Fruit fly (Drosophila melanogaster) whole organism, embryonic: ENCODE measurements around the gene CG18135.

Experiments used
- BtbVII ChIP-seq: fragments of 200-800 bp; sonication (Bioruptor generic); optimal IDR thresholded peaks from 3 replicates; lab custom pipeline; 2017; ENCODE audit warnings: missing biosample characterization, mild to moderate bottlenecking, missing genetic modification characterization
- C15 ChIP-seq: fragments of 200-800 bp; sonication (Bioruptor generic); IDR thresholded peaks from 3 replicates; pipeline ENCODE4 v1.3.6; 2022; ENCODE audit warnings: missing biosample characterization, missing genetic modification characterization
- CG1024 ChIP-seq: fragments of 200-800 bp; sonication (Bioruptor generic); IDR thresholded peaks from 2 replicates; pipeline ENCODE4 v1.3.6; 2022; ENCODE audit warnings: missing biosample characterization, missing genetic modification characterization
- CG12744 ChIP-seq: fragments of 200-800 bp; sonication (Bioruptor generic); optimal IDR thresholded peaks from 2 replicates; lab custom pipeline; 2016; ENCODE audit warnings: missing biosample characterization, missing genetic modification characterization
- CG14667 ChIP-seq: fragments of 200-800 bp; sonication (Bioruptor generic); IDR thresholded peaks from 2 replicates; pipeline ENCODE4 v1.3.6; 2022; ENCODE audit warnings: missing biosample characterization, missing genetic modification characterization
- CG15011 ChIP-seq: fragments of 200-800 bp; sonication (Bioruptor generic); optimal IDR thresholded peaks from 3 replicates; lab custom pipeline; 2018; ENCODE audit warnings: missing biosample characterization, mild to moderate bottlenecking, missing genetic modification characterization
- CG15514 ChIP-seq: fragments of 200-800 bp; sonication (Bioruptor generic); optimal IDR thresholded peaks from 3 replicates; lab custom pipeline; 2017; ENCODE audit warnings: missing biosample characterization, missing genetic modification characterization, mild to moderate bottlenecking, moderate library complexity, missing genetic modification reagents
- CG1603 ChIP-seq: fragments of 200-800 bp; sonication (Bioruptor generic); optimal IDR thresholded peaks from 2 replicates; lab custom pipeline; 2019; ENCODE audit warnings: missing biosample characterization, mild to moderate bottlenecking, missing genetic modification characterization, moderate library complexity
- CG17361 ChIP-seq: fragments of 200-800 bp; sonication (Bioruptor generic); IDR thresholded peaks from 3 replicates; pipeline ENCODE4 v1.3.6; 2022; ENCODE audit warnings: missing biosample characterization, missing genetic modification characterization
- CG17912 ChIP-seq: fragments of 200-800 bp; sonication (Bioruptor generic); optimal IDR thresholded peaks from 2 replicates; lab custom pipeline; 2018; ENCODE audit warnings: missing biosample characterization, mild to moderate bottlenecking, missing genetic modification characterization
- CG18619 ChIP-seq: fragments of 200-800 bp; sonication (Bioruptor generic); optimal IDR thresholded peaks from 3 replicates; lab custom pipeline; 2017; ENCODE audit warnings: missing biosample characterization, mild to moderate bottlenecking, missing genetic modification characterization
- CG30020 ChIP-seq: fragments of 200-800 bp; optimal IDR thresholded peaks from 2 replicates; lab custom pipeline; 2019; ENCODE audit warnings: missing biosample characterization, mild to moderate bottlenecking, missing genetic modification characterization, moderate library complexity
- CG33213 ChIP-seq: fragments of 200-800 bp; sonication (Bioruptor generic); optimal IDR thresholded peaks from 3 replicates; lab custom pipeline; 2016; ENCODE audit warnings: missing biosample characterization, missing genetic modification characterization
- CG34422 ChIP-seq: fragments of 200-800 bp; sonication (Bioruptor generic); IDR thresholded peaks from 3 replicates; pipeline ENCODE4 v1.3.6; 2022; ENCODE audit warnings: missing biosample characterization, missing genetic modification characterization
- CG4328 ChIP-seq: fragments of 200-800 bp; sonication (Bioruptor generic); optimal IDR thresholded peaks from 3 replicates; lab custom pipeline; 2017; ENCODE audit warnings: missing biosample characterization, missing genetic modification reagents, missing genetic modification characterization
- CG4424 ChIP-seq: fragments of 200-800 bp; sonication (Bioruptor generic); optimal IDR thresholded peaks from 3 replicates; lab custom pipeline; 2016; ENCODE audit warnings: missing biosample characterization, missing genetic modification characterization
- CG6683 ChIP-seq: fragments of 200-800 bp; sonication (Bioruptor generic); optimal IDR thresholded peaks from 2 replicates; lab custom pipeline; 2017; ENCODE audit warnings: missing biosample characterization, mild to moderate bottlenecking, missing genetic modification characterization, missing genetic modification reagents
- CG7745 ChIP-seq: fragments of 200-800 bp; sonication (Bioruptor generic); optimal IDR thresholded peaks from 2 replicates; lab custom pipeline; 2018; ENCODE audit warnings: missing biosample characterization, mild to moderate bottlenecking, missing genetic modification characterization, moderate library complexity
- CG9932 ChIP-seq: fragments of 200-800 bp; sonication (Bioruptor generic); IDR thresholded peaks from 2 replicates; pipeline ENCODE4 v1.3.6; 2022; ENCODE audit warnings: missing biosample characterization, missing genetic modification characterization
- D19B ChIP-seq: fragments of 200-800 bp; sonication (Bioruptor generic); optimal IDR thresholded peaks from 2 replicates; lab custom pipeline; 2017; ENCODE audit warnings: missing biosample characterization, mild to moderate bottlenecking, missing genetic modification characterization
- Dad ChIP-seq: fragments of 200-800 bp; sonication (Bioruptor generic); optimal IDR thresholded peaks from 3 replicates; lab custom pipeline; 2016; ENCODE audit warnings: missing biosample characterization, missing genetic modification characterization
- Dbx ChIP-seq: fragments of 200-800 bp; sonication (Bioruptor generic); IDR thresholded peaks from 3 replicates; pipeline ENCODE4 v1.3.6; 2022; ENCODE audit warnings: missing biosample characterization, missing genetic modification characterization
- Dfd ChIP-seq, 2 experiments: fragments of >200 bp; optimal IDR thresholded peaks; 2 replicates each; lab custom pipeline; 2017; ENCODE audit warnings: missing biosample characterization in 2 of 2, missing genetic modification characterization in 2 of 2
- Doc2 ChIP-seq: fragments of 200-800 bp; sonication (Bioruptor generic); IDR thresholded peaks from 2 replicates; pipeline ENCODE4 v1.3.6; 2022; ENCODE audit warnings: missing biosample characterization, missing genetic modification characterization
- E2f1 ChIP-seq: fragments of 200-800 bp; sonication (Bioruptor generic); IDR thresholded peaks from 2 replicates; pipeline ENCODE4 v1.3.6; 2022; ENCODE audit warnings: missing biosample characterization, missing genetic modification characterization
- ERR ChIP-seq: fragments of 200-800 bp; sonication (Bioruptor generic); optimal IDR thresholded peaks from 2 replicates; lab custom pipeline; 2016; ENCODE audit warnings: missing biosample characterization, missing genetic modification characterization
- H15 ChIP-seq: fragments of 200-800 bp; sonication (Bioruptor generic); IDR thresholded peaks from 3 replicates; pipeline ENCODE4 v1.3.6; 2022; ENCODE audit warnings: missing biosample characterization, missing genetic modification characterization
- Hmx ChIP-seq: fragments of 200-800 bp; sonication (Bioruptor generic); optimal IDR thresholded peaks from 2 replicates; lab custom pipeline; 2016; ENCODE audit warnings: missing biosample characterization, missing genetic modification characterization
- Hsf ChIP-seq: fragments of 200-800 bp; sonication (Bioruptor generic); optimal IDR thresholded peaks from 3 replicates; lab custom pipeline; 2016; ENCODE audit warnings: missing biosample characterization, missing genetic modification characterization
- NK7.1 ChIP-seq: fragments of 200-800 bp; sonication (Bioruptor generic); optimal IDR thresholded peaks from 3 replicates; lab custom pipeline; 2016; ENCODE audit warnings: missing biosample characterization, missing genetic modification characterization
- aop ChIP-seq: fragments of 200-800 bp; sonication (Bioruptor generic); IDR thresholded peaks from 2 replicates; pipeline ENCODE4 v1.3.6; 2022; ENCODE audit warnings: missing biosample characterization, missing genetic modification characterization
- bigmax ChIP-seq: fragments of 200-800 bp; sonication (Bioruptor generic); optimal IDR thresholded peaks from 2 replicates; lab custom pipeline; 2018; ENCODE audit warnings: missing biosample characterization, mild to moderate bottlenecking, missing genetic modification characterization
- corto ChIP-seq: fragments of 200-800 bp; sonication (Bioruptor generic); optimal IDR thresholded peaks from 2 replicates; lab custom pipeline; 2016; ENCODE audit warnings: missing biosample characterization, mild to moderate bottlenecking, missing genetic modification characterization, moderate library complexity
- croc ChIP-seq: fragments of 200-800 bp; sonication (Bioruptor generic); conservative IDR thresholded peaks from 3 replicates; pipeline ENCODE4 v1.3.6; 2022; ENCODE audit warnings: missing biosample characterization, missing genetic modification characterization
- crp ChIP-seq, 2 experiments: fragments of 200-800 bp; sonication (Bioruptor generic); optimal IDR thresholded peaks; 2 replicates in 1 of 2; 3 replicates in 1 of 2; lab custom pipeline; 2017; ENCODE audit warnings: missing biosample characterization in 2 of 2, missing genetic modification characterization in 2 of 2, mild to moderate bottlenecking in 1 of 2, moderate library complexity in 1 of 2
- dmrt99B ChIP-seq: fragments of 200-800 bp; sonication (Bioruptor generic); optimal IDR thresholded peaks from 2 replicates; lab custom pipeline; 2018; ENCODE audit warnings: missing biosample characterization, mild to moderate bottlenecking, missing genetic modification characterization, moderate library complexity
- gce ChIP-seq: fragments of 200-800 bp; sonication (Bioruptor generic); IDR thresholded peaks from 3 replicates; pipeline ENCODE4 v1.3.6; 2022; ENCODE audit warnings: missing biosample characterization, missing genetic modification characterization
- gcm ChIP-seq: fragments of 200-800 bp; sonication (Bioruptor generic); optimal IDR thresholded peaks from 2 replicates; lab custom pipeline; 2019; ENCODE audit warnings: missing biosample characterization, mild to moderate bottlenecking, missing genetic modification characterization, moderate library complexity
- ham ChIP-seq: fragments of 200-800 bp; sonication (Bioruptor generic); IDR thresholded peaks from 2 replicates; pipeline ENCODE4 v1.3.6; 2022; ENCODE audit warnings: missing biosample characterization, missing genetic modification characterization
- jumu ChIP-seq: fragments of 200-800 bp; sonication (Bioruptor generic); optimal IDR thresholded peaks from 3 replicates; lab custom pipeline; 2016; ENCODE audit warnings: missing biosample characterization, missing genetic modification characterization
- lilli ChIP-seq: fragments of 200-800 bp; sonication (Bioruptor generic); optimal IDR thresholded peaks from 3 replicates; lab custom pipeline; 2016; ENCODE audit warnings: missing biosample characterization, missing genetic modification characterization
- lola ChIP-seq, 3 experiments: fragments of >200 bp in 2 of 3; fragments of 200-800 bp in 1 of 3; sonication (Bioruptor generic) in 1 of 3; optimal IDR thresholded peaks; 2 replicates each; lab custom pipeline; 2017 to 2019; ENCODE audit warnings: missing biosample characterization in 3 of 3, missing genetic modification characterization in 3 of 3, mild to moderate bottlenecking in 1 of 3, moderate library complexity in 1 of 3
- lov ChIP-seq, 2 experiments: fragments of 200-800 bp in 1 of 2; fragments of >200 bp in 1 of 2; sonication (Bioruptor generic) in 1 of 2; IDR thresholded peaks in 1 of 2; optimal IDR thresholded peaks in 1 of 2; 2 replicates in 1 of 2; 3 replicates in 1 of 2; pipeline versions ENCODE4 v1.3.6 to Lab custom; 2017 to 2022; ENCODE audit warnings: missing biosample characterization in 1 of 2, missing genetic modification characterization in 1 of 2
- mirr ChIP-seq: fragments of 200-800 bp; sonication (Bioruptor generic); optimal IDR thresholded peaks from 3 replicates; lab custom pipeline; 2018; ENCODE audit warnings: missing biosample characterization, mild to moderate bottlenecking, missing genetic modification characterization
- p53 ChIP-seq: fragments of 200-800 bp; sonication (Bioruptor generic); optimal IDR thresholded peaks from 2 replicates; lab custom pipeline; 2016; ENCODE audit warnings: missing biosample characterization, missing genetic modification characterization
- sc ChIP-seq, 3 experiments: fragments of >200 bp in 2 of 3; fragments of 200-800 bp in 1 of 3; sonication (Bioruptor generic) in 1 of 3; optimal IDR thresholded peaks; 2 replicates in 2 of 3; 3 replicates in 1 of 3; lab custom pipeline; 2017; ENCODE audit warnings: mild to moderate bottlenecking in 1 of 3, missing biosample characterization in 1 of 3, missing genetic modification characterization in 1 of 3, missing genetic modification reagents in 1 of 3
- sens-2 ChIP-seq: fragments of 200-800 bp; sonication (Bioruptor generic); IDR thresholded peaks from 2 replicates; pipeline ENCODE4 v1.3.6; 2022; ENCODE audit warnings: missing biosample characterization, missing genetic modification characterization
- tio ChIP-seq: fragments of 200-800 bp; sonication (Bioruptor generic); optimal IDR thresholded peaks from 2 replicates; lab custom pipeline; 2017; ENCODE audit warnings: missing biosample characterization, missing genetic modification characterization, inconsistent platforms
- trh ChIP-seq: fragments of 200-800 bp; sonication (Bioruptor generic); optimal IDR thresholded peaks from 2 replicates; lab custom pipeline; 2016; ENCODE audit warnings: missing biosample characterization, missing genetic modification characterization
- yki ChIP-seq: fragments of >200 bp; optimal IDR thresholded peaks from 3 replicates; lab custom pipeline; 2018

CG18135 gene

dm6 chr3L:19024800-19025199 lies 26.7 kb upstream of the CG18135 start (continued):
- TF ChIP-seq CG1603 (tag; lab: Kevin White, UChicago) (peak; percentile 38), lilli (GFP tag; lab: Kevin White, UChicago) (peak; percentile 66), Dbx (no peak), CG14667 (peak; percentile 65; the same call in 1 of the 2 replicates), Hmx (GFP tag; lab: Kevin White, UChicago) (no peak), CG15514 (GFP tag; lab: Kevin White, UChicago) (peak; percentile 23), CG15011 (GFP tag; lab: Kevin White, UChicago) (peak; percentile 43), trh (GFP tag; lab: Kevin White, UChicago) (peak; percentile 17), CG6683 (GFP tag; lab: Kevin White, UChicago) (peak; percentile 38), bigmax (GFP tag; lab: Kevin White, UChicago) (no peak), dmrt99B (peak; percentile 83), D19B (GFP tag; lab: Kevin White, UChicago) (no peak), ERR (peak; percentile 18), CG30020 (tag; lab: Kevin White, UChicago) (peak; percentile 23), crp (GFP tag; optimal IDR thresholded peaks at IDR 0.05; lab: Kevin White, UChicago) (peak in 1 of 2 experiments; percentile 30), tio (GFP tag; lab: Kevin White, UChicago) (peak; percentile 56), p53 (no peak), CG9932 (GFP tag; lab: Robert Waterston, UW) (0 out of 2 replicates have a peak, but pooled peaks have one; percentile 36), CG12744 (peak; percentile 59), CG4424 (GFP tag; lab: Kevin White, UChicago) (peak; percentile 88), CG18619 (peak; percentile 70), CG33213 (peak; percentile 25), CG7745 (tag; lab: Kevin White, UChicago) (no peak), croc (GFP tag; lab: Robert Waterston, UW) (peak; percentile 79), corto (GFP tag; lab: Kevin White, UChicago) (no peak), gce (peak; percentile 80), ham (GFP tag; lab: Robert Waterston, UW) (no peak), H15 (GFP tag; lab: Robert Waterston, UW) (peak; percentile 82), C15 (GFP tag; lab: Robert Waterston, UW) (peak; percentile 55; the same call in 1 of the 3 replicates), aop (no peak), CG1024 (GFP tag; lab: Robert Waterston, UW) (peak; percentile 38; the same call in 1 of the 2 replicates), NK7.1 (GFP tag; lab: Kevin White, UChicago) (peak; percentile 61), CG4328 (peak; percentile 33), sc (optimal IDR thresholded peaks at IDR 0.05; lab: Kevin White, UChicago) (no peak), sc (GFP tag; optimal IDR thresholded peaks at IDR 0.05; lab: Kevin White, UChicago) (peak; percentile 65), gcm (GFP tag; lab: Kevin White, UChicago) (peak; percentile 64), CG34422 (GFP tag; lab: Robert Waterston, UW) (peak; percentile 83), BtbVII (GFP tag; lab: Kevin White, UChicago) (peak; percentile 56), lola (GFP tag; optimal IDR thresholded peaks at IDR 0.05; lab: Kevin White, UChicago) (peak in 1 of 3 experiments; percentile 83), jumu (GFP tag; lab: Kevin White, UChicago) (peak; percentile 35), sens-2 (peak; percentile 76), Dfd (GFP tag; optimal IDR thresholded peaks at IDR 0.05; lab: Kevin White, UChicago) (no peak), Doc2 (GFP tag; lab: Robert Waterston, UW) (0 out of 2 replicates have a peak, but pooled peaks have one; percentile 12), Hsf (GFP tag; lab: Kevin White, UChicago) (peak; percentile 82), yki (lab: Kevin White, UChicago) (no peak), E2f1 (GFP tag; lab: Robert Waterston, UW) (peak; percentile 77), CG17912 (GFP tag; lab: Kevin White, UChicago) (no peak), mirr (GFP tag; lab: Kevin White, UChicago) (no peak), CG17361 (GFP tag; lab: Robert Waterston, UW) (peak; percentile 86), lov (optimal IDR thresholded peaks at IDR 0.05; lab: Kevin White, UChicago) (no peak), lov (GFP tag; IDR thresholded peaks at IDR 0.05; lab: Robert Waterston, UW) (peak; percentile 92), Dad (GFP tag; lab: Kevin White, UChicago) (peak; percentile 47)
